Worm (Caenorhabditis elegans): ENCODE results near the gene C28H8.8.
A peak's percentile ranks its signal among the peaks of the same experiment; 100 is the strongest.

Gene C28H8.8

DNA sequence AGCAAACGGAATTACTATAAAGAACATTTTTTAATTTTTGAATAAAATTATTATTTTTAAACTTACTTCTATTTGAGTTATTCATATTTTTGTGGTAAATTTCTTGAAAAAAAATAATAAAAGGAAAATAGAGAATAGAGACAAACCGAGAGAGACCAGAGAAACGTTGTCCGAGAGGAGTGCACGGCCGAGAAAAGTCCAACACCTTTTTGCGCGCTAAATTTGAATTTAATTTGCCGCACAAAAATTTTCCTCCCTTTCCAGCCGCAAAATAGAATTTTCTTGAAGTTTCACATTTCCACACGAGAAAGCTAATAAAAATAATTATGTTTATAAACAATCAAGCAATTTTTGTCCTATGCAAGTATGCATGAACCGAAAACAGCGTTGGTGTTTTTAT lies 16.8 kb downstream of the C28H8.8 start, which contains the start of the genes F01F1.11 and F01F1.3 (continued):
- TF ChIP-seq hmg-1.1 (GFP tag; IDR thresholded peaks at IDR 0.05) (peak; percentile 58), gei-8 (GFP tag; optimal IDR thresholded peaks at IDR 0.05) (no peak), ceh-28 (tag; optimal IDR thresholded peaks at IDR 0.05) (no peak), ceh-44 (GFP tag; IDR thresholded peaks at IDR 0.05) (no peak), dmd-8 (GFP tag; IDR thresholded peaks at IDR 0.05) (no peak), F10B5.3 (tag; optimal IDR thresholded peaks at IDR 0.05) (no peak), sdz-12 (GFP tag; optimal IDR thresholded peaks at IDR 0.05) (no peak), nhr-41 (GFP tag; IDR thresholded peaks at IDR 0.05) (no peak), duxl-1 (tag; optimal IDR thresholded peaks at IDR 0.05; ENCODE audit: poor library complexity) (peak; percentile 68), zip-11 (GFP tag; IDR thresholded peaks at IDR 0.05) (no peak), Y48G9A.11 (GFP tag; IDR thresholded peaks at IDR 0.05) (peak; percentile 72), nhr-77 (tag; optimal IDR thresholded peaks at IDR 0.05) (no peak), nhr-25 (tag; optimal IDR thresholded peaks at IDR 0.05; ENCODE audit: borderline replicate concordance, insufficient read depth) (no peak), vab-7 (GFP tag; IDR thresholded peaks at IDR 0.05) (no peak), fkh-10 (GFP tag; optimal IDR thresholded peaks at IDR 0.05) (no peak), unc-130 (GFP tag; optimal IDR thresholded peaks at IDR 0.05) (peak; percentile 83), lin-38 (GFP tag; IDR thresholded peaks at IDR 0.05) (peak; percentile 72), lir-3 (tag; optimal IDR thresholded peaks at IDR 0.05) (no peak), mxl-2 (GFP tag; conservative IDR thresholded peaks at IDR 0.05) (no peak), pha-4 (GFP tag; IDR thresholded peaks at IDR 0.05) (0 out of 2 replicates have a peak, but pooled peaks have one; percentile 21), pha-4 (tag; optimal IDR thresholded peaks at IDR 0.05) (no peak), aha-1 (tag) (no peak), unc-39 (tag; optimal IDR thresholded peaks at IDR 0.05) (no peak), F49E8.2 (tag; optimal IDR thresholded peaks at IDR 0.05; ENCODE audit: borderline replicate concordance) (peak; percentile 14), hlh-30 (tag; optimal IDR thresholded peaks at IDR 0.05; ENCODE audit: insufficient read depth) (peak; percentile 53), egl-43 (GFP tag; IDR thresholded peaks at IDR 0.05) (no peak), ceh-62 (tag; optimal IDR thresholded peaks at IDR 0.05) (no peak), tag-97 (GFP tag; IDR thresholded peaks at IDR 0.05) (no peak), nhr-10 (tag; optimal IDR thresholded peaks at IDR 0.05) (no peak), F26F4.8 (GFP tag; conservative IDR thresholded peaks at IDR 0.05) (no peak), attf-4 (tag; optimal IDR thresholded peaks at IDR 0.05) (no peak), ceh-82 (tag; optimal IDR thresholded peaks at IDR 0.05) (no peak), nhr-76 (tag; optimal IDR thresholded peaks at IDR 0.05) (no peak), daf-12 (tag; optimal IDR thresholded peaks at IDR 0.05) (no peak), dmd-6 (GFP tag; IDR thresholded peaks at IDR 0.05) (peak; percentile 71), F37D6.2 (tag; optimal IDR thresholded peaks at IDR 0.05) (peak; percentile 30), fos-1 (tag; optimal IDR thresholded peaks at IDR 0.05) (no peak), cey-2 (tag; optimal IDR thresholded peaks at IDR 0.05; ENCODE audit: borderline replicate concordance, insufficient read depth) (no peak), R02D3.7 (tag; optimal IDR thresholded peaks at IDR 0.05) (no peak), saeg-2 (GFP tag; IDR thresholded peaks at IDR 0.05) (no peak), ZK546.5 (tag; optimal IDR thresholded peaks at IDR 0.05) (no peak), ztf-7 (tag; optimal IDR thresholded peaks at IDR 0.05) (no peak), lsy-2 (tag; optimal IDR thresholded peaks at IDR 0.05) (peak in 1 of 2 experiments; percentile 89), daf-16 (GFP tag; optimal IDR thresholded peaks at IDR 0.05) (no peak), daf-16 (tag; optimal IDR thresholded peaks at IDR 0.05) (peak; percentile 18), zfp-3 (GFP tag; conservative IDR thresholded peaks at IDR 0.05) (no peak; the same call in 1 of the 2 replicates), php-3 (GFP tag; IDR thresholded peaks at IDR 0.05) (no peak), hif-1 (tag; optimal IDR thresholded peaks at IDR 0.05) (peak in 1 of 2 experiments; percentile 90), lin-1 (GFP tag; IDR thresholded peaks at IDR 0.05) (no peak), aly-2 (tag; optimal IDR thresholded peaks at IDR 0.05) (no peak), nhr-111 (GFP tag; optimal IDR thresholded peaks at IDR 0.05) (no peak), nhr-11 (tag; optimal IDR thresholded peaks at IDR 0.05) (no peak)
